Fruit fly (Drosophila melanogaster) whole organism, embryonic: ENCODE data around the gene AlaRS.

Experiments
- Abd-B ChIP-seq: fragments of 200-800 bp; sonication (Bioruptor generic); optimal IDR thresholded peaks from 2 replicates; lab custom pipeline; 2018; ENCODE audit warnings: missing biosample characterization, mild to moderate bottlenecking, missing genetic modification characterization, moderate library complexity
- B-H1 ChIP-seq: fragments of 200-800 bp; sonication (Bioruptor generic); IDR thresholded peaks from 3 replicates; pipeline ENCODE4 v1.3.6; 2022; ENCODE audit warnings: missing biosample characterization, missing genetic modification characterization
- BtbVII ChIP-seq: fragments of 200-800 bp; sonication (Bioruptor generic); optimal IDR thresholded peaks from 3 replicates; lab custom pipeline; 2017; ENCODE audit warnings: missing biosample characterization, mild to moderate bottlenecking, missing genetic modification characterization
- CG10209 ChIP-seq: fragments of 200-800 bp; sonication (Bioruptor generic); optimal IDR thresholded peaks from 3 replicates; lab custom pipeline; 2017; ENCODE audit warnings: missing biosample characterization, mild to moderate bottlenecking, missing genetic modification characterization, missing genetic modification reagents
- CG10543 ChIP-seq: fragments of 200-800 bp; sonication (Bioruptor generic); optimal IDR thresholded peaks from 3 replicates; lab custom pipeline; 2017; ENCODE audit warnings: missing biosample characterization, mild to moderate bottlenecking, missing genetic modification characterization, moderate library complexity
- CG11456 ChIP-seq: fragments of 200-800 bp; sonication (Bioruptor generic); IDR thresholded peaks from 3 replicates; pipeline ENCODE4 v1.3.6; 2022; ENCODE audit warnings: missing biosample characterization, missing genetic modification characterization
- CG11695 ChIP-seq: fragments of 200-800 bp; sonication (Bioruptor generic); IDR thresholded peaks from 3 replicates; pipeline ENCODE4 v1.3.6; 2022; ENCODE audit warnings: missing biosample characterization, missing genetic modification characterization
- CG12104 ChIP-seq: fragments of 200-800 bp; sonication (Bioruptor generic); optimal IDR thresholded peaks from 3 replicates; lab custom pipeline; 2016; ENCODE audit warnings: missing biosample characterization, missing genetic modification characterization
- CG12299 ChIP-seq: fragments of 200-800 bp; sonication (Bioruptor generic); optimal IDR thresholded peaks from 2 replicates; lab custom pipeline; 2018; ENCODE audit warnings: missing biosample characterization, mild to moderate bottlenecking, missing genetic modification characterization
- CG13624 ChIP-seq: fragments of 200-800 bp; sonication (Bioruptor generic); optimal IDR thresholded peaks from 2 replicates; lab custom pipeline; 2016; ENCODE audit warnings: missing biosample characterization, missing genetic modification characterization
- CG15601 ChIP-seq: fragments of 200-800 bp; sonication (Bioruptor generic); optimal IDR thresholded peaks from 3 replicates; lab custom pipeline; 2019; ENCODE audit warnings: missing biosample characterization, mild to moderate bottlenecking, missing genetic modification characterization, moderate library complexity
- CG16813 ChIP-seq: fragments of 200-800 bp; sonication (Bioruptor generic); IDR thresholded peaks from 3 replicates; pipeline ENCODE4 v1.3.6; 2022; ENCODE audit warnings: missing biosample characterization, missing genetic modification characterization; ENCODE audit not compliant: partially characterized antibody
- CG18011 ChIP-seq: fragments of 200-800 bp; sonication (Bioruptor generic); optimal IDR thresholded peaks from 2 replicates; lab custom pipeline; 2017; ENCODE audit warnings: missing biosample characterization, missing genetic modification characterization, mild to moderate bottlenecking, moderate library complexity, missing genotype
- CG18619 ChIP-seq: fragments of 200-800 bp; sonication (Bioruptor generic); optimal IDR thresholded peaks from 3 replicates; lab custom pipeline; 2017; ENCODE audit warnings: missing biosample characterization, mild to moderate bottlenecking, missing genetic modification characterization
- CG2120 ChIP-seq: fragments of 200-800 bp; sonication (Bioruptor generic); optimal IDR thresholded peaks from 3 replicates; lab custom pipeline; 2016; ENCODE audit warnings: missing biosample characterization, missing genetic modification characterization
- CG2129 ChIP-seq: fragments of 200-800 bp; sonication (Bioruptor generic); IDR thresholded peaks from 2 replicates; pipeline ENCODE4 v1.3.6; 2022; ENCODE audit warnings: missing biosample characterization, missing genetic modification characterization; ENCODE audit not compliant: partially characterized antibody
- CG31388 ChIP-seq: fragments of 200-800 bp; sonication (Bioruptor generic); optimal IDR thresholded peaks from 2 replicates; lab custom pipeline; 2016; ENCODE audit warnings: missing biosample characterization, missing genetic modification characterization
- CG34376 ChIP-seq: fragments of 200-800 bp; sonication (Bioruptor generic); optimal IDR thresholded peaks from 2 replicates; lab custom pipeline; 2018; ENCODE audit warnings: missing biosample characterization, mild to moderate bottlenecking, missing genetic modification characterization
- CG5953 ChIP-seq: fragments of 200-800 bp; sonication (Bioruptor generic); IDR thresholded peaks from 2 replicates; pipeline ENCODE4 v1.3.6; 2022; ENCODE audit warnings: missing biosample characterization, missing genetic modification characterization
- CG6689 ChIP-seq: fragments of 200-800 bp; sonication (Bioruptor generic); IDR thresholded peaks from 2 replicates; pipeline ENCODE4 v1.3.6; 2022; ENCODE audit warnings: missing biosample characterization, missing genetic modification characterization
- D ChIP-seq, 2 experiments: fragments of 200-800 bp in 1 of 2; fragments of >200 bp in 1 of 2; sonication (Bioruptor generic) in 1 of 2; optimal IDR thresholded peaks; 2 replicates in 1 of 2; 3 replicates in 1 of 2; lab custom pipeline; 2017; ENCODE audit warnings: mild to moderate bottlenecking in 1 of 2, missing biosample characterization in 1 of 2, missing genetic modification characterization in 1 of 2, missing genetic modification reagents in 1 of 2
- Dfd ChIP-seq, 2 experiments: fragments of >200 bp; optimal IDR thresholded peaks; 2 replicates each; lab custom pipeline; 2017; ENCODE audit warnings: missing biosample characterization in 2 of 2, missing genetic modification characterization in 2 of 2
- Dp ChIP-seq: fragments of 200-800 bp; sonication (Bioruptor generic); optimal IDR thresholded peaks from 2 replicates; lab custom pipeline; 2018; ENCODE audit warnings: missing biosample characterization, mild to moderate bottlenecking, missing genetic modification characterization, moderate library complexity
- Fer3 ChIP-seq: fragments of 200-800 bp; sonication (Bioruptor generic); optimal IDR thresholded peaks from 2 replicates; lab custom pipeline; 2018; ENCODE audit warnings: missing biosample characterization, mild to moderate bottlenecking, missing genetic modification characterization, moderate library complexity
- Hr78 ChIP-seq, 2 experiments: fragments of 200-800 bp in 1 of 2; fragments of >200 bp in 1 of 2; sonication (Bioruptor generic) in 1 of 2; optimal IDR thresholded peaks; 2 replicates each; lab custom pipeline; 2017 to 2019; ENCODE audit warnings: missing biosample characterization in 2 of 2, missing genetic modification characterization in 2 of 2, mild to moderate bottlenecking in 1 of 2, moderate library complexity in 1 of 2
- Lpt ChIP-seq: fragments of >200 bp; optimal IDR thresholded peaks from 2 replicates; lab custom pipeline; 2018; ENCODE audit warnings: missing biosample characterization, missing genetic modification characterization
- Nf-YC ChIP-seq: fragments of 200-800 bp; optimal IDR thresholded peaks from 3 replicates; lab custom pipeline; 2019; ENCODE audit warnings: missing biosample characterization, mild to moderate bottlenecking, missing genetic modification characterization, moderate library complexity
- Sry-δ ChIP-seq: fragments of 200-800 bp; sonication (Bioruptor generic); optimal IDR thresholded peaks from 2 replicates; lab custom pipeline; 2016; ENCODE audit warnings: missing biosample characterization, missing genetic modification characterization
- TFAM ChIP-seq: fragments of 200-800 bp; sonication (Bioruptor generic); optimal IDR thresholded peaks from 2 replicates; lab custom pipeline; 2017; ENCODE audit warnings: missing biosample characterization, missing genetic modification characterization, inconsistent platforms
- bcd ChIP-seq: fragments of 200-800 bp; sonication (Bioruptor generic); optimal IDR thresholded peaks from 2 replicates; lab custom pipeline; 2017; ENCODE audit warnings: missing biosample characterization, mild to moderate bottlenecking, missing genetic modification characterization
- bigmax ChIP-seq: fragments of 200-800 bp; sonication (Bioruptor generic); optimal IDR thresholded peaks from 2 replicates; lab custom pipeline; 2018; ENCODE audit warnings: missing biosample characterization, mild to moderate bottlenecking, missing genetic modification characterization
- dan ChIP-seq: fragments of 200-800 bp; sonication (Bioruptor generic); IDR thresholded peaks from 2 replicates; pipeline ENCODE4 v1.3.6; 2022; ENCODE audit warnings: missing biosample characterization, missing genetic modification characterization
- fd64A ChIP-seq: fragments of 200-800 bp; sonication (Bioruptor generic); optimal IDR thresholded peaks from 3 replicates; lab custom pipeline; 2018; ENCODE audit warnings: missing biosample characterization, mild to moderate bottlenecking, missing genetic modification characterization
- gcm2 ChIP-seq: fragments of 200-800 bp; sonication (Bioruptor generic); optimal IDR thresholded peaks from 2 replicates; lab custom pipeline; 2016; ENCODE audit warnings: missing biosample characterization, missing genetic modification characterization
- gsb-n ChIP-seq: fragments of 200-800 bp; sonication (Bioruptor generic); optimal IDR thresholded peaks from 3 replicates; lab custom pipeline; 2018; ENCODE audit warnings: missing biosample characterization, mild to moderate bottlenecking, missing genetic modification characterization
- h ChIP-seq: fragments of >200 bp; optimal IDR thresholded peaks from 2 replicates; lab custom pipeline; 2017
- hkb ChIP-seq, 2 experiments: fragments of 200-800 bp in 1 of 2; fragments of >200 bp in 1 of 2; sonication (Bioruptor generic) in 1 of 2; IDR thresholded peaks in 1 of 2; optimal IDR thresholded peaks in 1 of 2; 2 replicates each; pipeline versions ENCODE4 v1.3.6 to Lab custom; 2017 to 2022; ENCODE audit warnings: missing biosample characterization in 1 of 2, missing genetic modification characterization in 1 of 2
- jigr1 ChIP-seq: fragments of 200-800 bp; sonication (Bioruptor generic); IDR thresholded peaks from 3 replicates; pipeline ENCODE4 v1.3.6; 2022; ENCODE audit warnings: missing biosample characterization, missing genetic modification characterization
- lab ChIP-seq: fragments of 200-800 bp; sonication (Bioruptor generic); optimal IDR thresholded peaks from 3 replicates; lab custom pipeline; 2017; ENCODE audit warnings: missing biosample characterization, missing genetic modification characterization, mild to moderate bottlenecking, moderate library complexity, missing genetic modification reagents
- lmd ChIP-seq: fragments of 200-800 bp; sonication (Bioruptor generic); IDR thresholded peaks from 2 replicates; pipeline ENCODE4 v1.3.6; 2022; ENCODE audit warnings: missing biosample characterization, missing genetic modification characterization
- pb ChIP-seq: fragments of 200-800 bp; sonication (Bioruptor generic); optimal IDR thresholded peaks from 3 replicates; lab custom pipeline; 2016; ENCODE audit warnings: missing biosample characterization, missing genetic modification characterization
- pfk ChIP-seq: fragments of 200-800 bp; sonication (Bioruptor generic); optimal IDR thresholded peaks from 2 replicates; lab custom pipeline; 2018; ENCODE audit warnings: missing biosample characterization, mild to moderate bottlenecking, missing genetic modification characterization, moderate library complexity
- pros ChIP-seq: fragments of 200-800 bp; sonication (Bioruptor generic); optimal IDR thresholded peaks from 3 replicates; lab custom pipeline; 2019; ENCODE audit warnings: missing biosample characterization, mild to moderate bottlenecking, missing genetic modification characterization, moderate library complexity
- so ChIP-seq: fragments of 200-800 bp; sonication (Bioruptor generic); IDR thresholded peaks from 3 replicates; pipeline ENCODE4 v1.3.6; 2022; ENCODE audit warnings: missing biosample characterization, missing genetic modification characterization
- sob ChIP-seq: fragments of 200-800 bp; sonication (Bioruptor generic); IDR thresholded peaks from 2 replicates; pipeline ENCODE4 v1.3.6; 2022; ENCODE audit warnings: missing biosample characterization, missing genetic modification characterization
- stc ChIP-seq: fragments of 200-800 bp; sonication (Bioruptor generic); IDR thresholded peaks from 2 replicates; pipeline ENCODE4 v1.3.6; 2022; ENCODE audit warnings: missing biosample characterization, missing genetic modification characterization
- trh ChIP-seq: fragments of 200-800 bp; sonication (Bioruptor generic); optimal IDR thresholded peaks from 2 replicates; lab custom pipeline; 2016; ENCODE audit warnings: missing biosample characterization, missing genetic modification characterization
- twi ChIP-seq: fragments of 200-800 bp; optimal IDR thresholded peaks from 2 replicates; lab custom pipeline; 2019; ENCODE audit warnings: missing biosample characterization, mild to moderate bottlenecking, missing genetic modification characterization, moderate library complexity
- zf30C ChIP-seq: fragments of 200-800 bp; sonication (Bioruptor generic); optimal IDR thresholded peaks from 3 replicates; lab custom pipeline; 2018; ENCODE audit warnings: missing biosample characterization, mild to moderate bottlenecking, missing genetic modification characterization

AlaRS gene

DNA sequence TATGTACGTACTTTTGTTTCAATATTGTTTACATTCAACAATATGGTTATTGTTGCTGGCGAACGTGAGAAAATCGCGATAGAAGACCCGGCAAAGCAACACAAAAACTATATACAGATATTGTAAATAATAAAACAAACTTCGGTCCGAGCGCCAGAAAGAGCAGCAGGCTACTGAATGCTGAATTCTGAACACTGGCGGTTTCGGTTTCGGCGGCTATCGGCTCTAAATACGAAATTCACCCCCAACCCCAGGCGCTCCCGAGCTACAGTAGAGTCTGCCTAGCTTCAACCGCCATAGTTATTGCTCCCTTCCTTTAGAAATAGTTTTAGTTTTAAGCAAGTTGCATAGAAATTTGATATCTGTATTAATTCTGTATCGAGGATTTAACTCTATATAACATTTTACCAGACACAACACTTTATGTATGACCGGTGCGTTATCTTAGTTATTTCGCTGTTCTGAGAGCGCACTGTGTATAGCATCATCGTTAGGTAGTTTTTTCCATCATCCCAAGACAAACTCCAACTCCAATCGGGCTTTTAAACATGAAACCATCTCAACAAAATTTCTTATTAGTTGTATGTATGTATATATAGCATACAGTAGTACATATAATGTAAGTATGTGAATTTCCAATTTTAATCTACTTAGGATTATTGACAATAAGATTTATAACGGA is 19.1 kb downstream of the AlaRS start, which contains the start of gene CG7627 (continued):
- TF ChIP-seq D (optimal IDR thresholded peaks at IDR 0.05; lab: Kevin White, UChicago): no peak
- TF ChIP-seq D (GFP tag; optimal IDR thresholded peaks at IDR 0.05; lab: Kevin White, UChicago): peak; percentile 51
- peak; percentile 85 for TF ChIP-seq lmd
- no peak for TF ChIP-seq zf30C (GFP tag; lab: Kevin White, UChicago)
- no peak for TF ChIP-seq hkb (optimal IDR thresholded peaks at IDR 0.05; lab: Kevin White, UChicago)
- TF ChIP-seq hkb (GFP tag; IDR thresholded peaks at IDR 0.05; lab: Robert Waterston, UW): peak; percentile 84
- TF ChIP-seq fd64A (GFP tag; lab: Kevin White, UChicago): no peak
- peak; percentile 71 for TF ChIP-seq CG18619 (GFP tag; lab: Kevin White, UChicago)
- TF ChIP-seq BtbVII (GFP tag; lab: Kevin White, UChicago): peak; percentile 82
- peak; percentile 48 for TF ChIP-seq Sry-δ (GFP tag; lab: Kevin White, UChicago)
- no peak for TF ChIP-seq twi (tag; lab: Kevin White, UChicago)
- TF ChIP-seq CG10209: peak; percentile 79
- peak; percentile 72; the same call in 2 of the 3 replicates for TF ChIP-seq CG11695 (GFP tag; lab: Robert Waterston, UW)
- peak; percentile 89 for TF ChIP-seq CG2120 (GFP tag; lab: Kevin White, UChicago)
- peak; percentile 72 for TF ChIP-seq bcd (GFP tag; lab: Kevin White, UChicago)
- TF ChIP-seq CG11456 (GFP tag; lab: Robert Waterston, UW): peak; percentile 88
- TF ChIP-seq pros (GFP tag; lab: Kevin White, UChicago): no peak
- TF ChIP-seq CG5953 (GFP tag; lab: Robert Waterston, UW): no peak
- TF ChIP-seq lab (GFP tag; lab: Kevin White, UChicago): peak; percentile 88
- peak; percentile 60; the same call in 1 of the 2 replicates for TF ChIP-seq stc (GFP tag; lab: Robert Waterston, UW)
- no peak for TF ChIP-seq CG31388 (GFP tag; lab: Kevin White, UChicago)
- peak; percentile 76 for TF ChIP-seq CG12104 (GFP tag; lab: Kevin White, UChicago)
- peak in 1 of 2 experiments; percentile 15 for TF ChIP-seq Hr78 (GFP tag; optimal IDR thresholded peaks at IDR 0.05; lab: Kevin White, UChicago)
- TF ChIP-seq CG16813 (GFP tag; lab: Robert Waterston, UW): no peak
- TF ChIP-seq jigr1 (GFP tag; lab: Robert Waterston, UW): peak; percentile 40; the same call in 1 of the 3 replicates
- no peak for TF ChIP-seq CG2129 (GFP tag; lab: Robert Waterston, UW)
- peak; percentile 19 for TF ChIP-seq gsb-n (tag; lab: Kevin White, UChicago)
- peak; percentile 82 for TF ChIP-seq Fer3 (tag; lab: Kevin White, UChicago)
- peak; percentile 67 for TF ChIP-seq pb (GFP tag; lab: Kevin White, UChicago)
- TF ChIP-seq trh: peak; percentile 34
- TF ChIP-seq CG34376 (GFP tag; lab: Kevin White, UChicago): peak; percentile 76
- peak; percentile 74 for TF ChIP-seq so (GFP tag; lab: Robert Waterston, UW)
- peak; percentile 87 for TF ChIP-seq CG10543 (GFP tag; lab: Kevin White, UChicago)
- no peak for TF ChIP-seq Dfd (GFP tag; optimal IDR thresholded peaks at IDR 0.05; lab: Kevin White, UChicago)
- peak; percentile 75 for TF ChIP-seq CG6689 (GFP tag; lab: Robert Waterston, UW)
- no peak for TF ChIP-seq TFAM
- TF ChIP-seq CG15601 (tag; lab: Kevin White, UChicago): peak; percentile 41
- no peak for TF ChIP-seq Lpt (GFP tag; lab: Kevin White, UChicago)
- peak; percentile 55 for TF ChIP-seq Nf-YC
- TF ChIP-seq dan: no peak
- TF ChIP-seq B-H1: no peak
- TF ChIP-seq bigmax: no peak
- no peak for TF ChIP-seq h (lab: Kevin White, UChicago)
- TF ChIP-seq CG13624 (GFP tag; lab: Kevin White, UChicago): peak; percentile 45
- TF ChIP-seq Dp (GFP tag; lab: Kevin White, UChicago): no peak
- TF ChIP-seq gcm2: peak; percentile 57
- peak; percentile 26 for TF ChIP-seq CG18011 (GFP tag; lab: Kevin White, UChicago)
- TF ChIP-seq CG12299: peak; percentile 71
- no peak for TF ChIP-seq pfk (GFP tag; lab: Kevin White, UChicago)
- TF ChIP-seq Abd-B (GFP tag; lab: Kevin White, UChicago): peak; percentile 47
- peak; percentile 64 for TF ChIP-seq sob
